Worm (Caenorhabditis elegans): ENCODE measurements around the gene ymel-1.

ymel-1 gene

ce11 chrIII:10396891-10397502 is 18.9 kb upstream of the ymel-1 start:
- TF ChIP-seq ces-1 (GFP tag; optimal IDR thresholded peaks at IDR 0.05) (no peak), ZK546.5 (tag; optimal IDR thresholded peaks at IDR 0.05) (no peak), ctbp-1 (GFP tag; IDR thresholded peaks at IDR 0.05) (0 out of 2 replicates have a peak, but pooled peaks have one; percentile 30), aha-1 (tag) (peak; percentile 75), mes-2 (tag; optimal IDR thresholded peaks at IDR 0.05; ENCODE audit: poor library complexity, severe bottlenecking) (no peak), madf-9 (GFP tag; conservative IDR thresholded peaks at IDR 0.05) (no peak), unc-62 (GFP tag; optimal IDR thresholded peaks at IDR 0.05 in 1 of 2) (peak in 1 of 2 experiments; percentile 91), unc-62 (tag; optimal IDR thresholded peaks at IDR 0.05) (no peak), lim-7 (GFP tag; IDR thresholded peaks at IDR 0.05) (no peak)

- TF ChIP-seq cey-2 (tag; optimal IDR thresholded peaks at IDR 0.05; ENCODE audit: borderline replicate concordance, insufficient read depth) = no peak
- TF ChIP-seq ceh-20 (GFP tag; IDR thresholded peaks at IDR 0.05) = no peak
- TF ChIP-seq nhr-111 (GFP tag; optimal IDR thresholded peaks at IDR 0.05) = no peak
- TF ChIP-seq unc-39 (tag; optimal IDR thresholded peaks at IDR 0.05) = no peak
- no peak for TF ChIP-seq nhr-77 (tag; optimal IDR thresholded peaks at IDR 0.05)
- TF ChIP-seq tra-1 (GFP tag; IDR thresholded peaks at IDR 0.05) = no peak
- no peak for TF ChIP-seq ces-1 (GFP tag; optimal IDR thresholded peaks at IDR 0.05)
- no peak for TF ChIP-seq F26F4.8 (GFP tag; conservative IDR thresholded peaks at IDR 0.05)
- TF ChIP-seq zfp-3 (GFP tag; conservative IDR thresholded peaks at IDR 0.05) = no peak
- no peak for TF ChIP-seq Y5F2A.4 (GFP tag; optimal IDR thresholded peaks at IDR 0.05)
- peak; percentile 82 for TF ChIP-seq aha-1 (tag)
- no peak for TF ChIP-seq mxl-2 (GFP tag; conservative IDR thresholded peaks at IDR 0.05)
- no peak for TF ChIP-seq attf-4 (tag; optimal IDR thresholded peaks at IDR 0.05)
- peak; percentile 20; the same call in 1 of the 2 replicates for TF ChIP-seq set-16 (GFP tag; IDR thresholded peaks at IDR 0.05)
- TF ChIP-seq sdz-12 (GFP tag; optimal IDR thresholded peaks at IDR 0.05) = no peak
- TF ChIP-seq Y105C5A.15 (GFP tag; IDR thresholded peaks at IDR 0.05) = no peak
- no peak for TF ChIP-seq php-3 (GFP tag; IDR thresholded peaks at IDR 0.05)
- TF ChIP-seq hlh-30 (tag; optimal IDR thresholded peaks at IDR 0.05; ENCODE audit: insufficient read depth) = peak; percentile 50
- TF ChIP-seq lin-1 (GFP tag; IDR thresholded peaks at IDR 0.05) = no peak
- TF ChIP-seq F44E2.7 (GFP tag; IDR thresholded peaks at IDR 0.05) = no peak
- TF ChIP-seq lin-39 (tag; optimal IDR thresholded peaks at IDR 0.05) = no peak
- TF ChIP-seq hmg-1.1 (GFP tag; IDR thresholded peaks at IDR 0.05) = peak; percentile 60; the same call in 1 of the 2 replicates
- no peak for TF ChIP-seq ZK546.5 (tag; optimal IDR thresholded peaks at IDR 0.05)
- no peak for TF ChIP-seq arid-1 (GFP tag; conservative IDR thresholded peaks at IDR 0.05)
- TF ChIP-seq tag-97 (GFP tag; IDR thresholded peaks at IDR 0.05) = no peak
- no peak for TF ChIP-seq lin-29 (GFP tag; IDR thresholded peaks at IDR 0.05)
- peak in 1 of 2 experiments; percentile 26 for TF ChIP-seq lsy-2 (tag; optimal IDR thresholded peaks at IDR 0.05)
- TF ChIP-seq dpl-1 (GFP tag; optimal IDR thresholded peaks at IDR 0.05) = no peak
- TF ChIP-seq zip-11 (GFP tag; IDR thresholded peaks at IDR 0.05) = no peak
- no peak for TF ChIP-seq T20F7.1 (GFP tag; optimal IDR thresholded peaks at IDR 0.05)
- TF ChIP-seq dmd-8 (GFP tag; IDR thresholded peaks at IDR 0.05) = no peak
- no peak for TF ChIP-seq ZK337.2 (GFP tag; IDR thresholded peaks at IDR 0.05)
- TF ChIP-seq nhr-237 (tag; optimal IDR thresholded peaks at IDR 0.05) = no peak
- no peak for TF ChIP-seq snpc-1.2 (GFP tag; IDR thresholded peaks at IDR 0.05)
- peak; percentile 8 for TF ChIP-seq rbr-2 (tag; optimal IDR thresholded peaks at IDR 0.05)
- TF ChIP-seq daf-8 (GFP tag; IDR thresholded peaks at IDR 0.05) = no peak
- no peak for TF ChIP-seq nhr-48 (tag; optimal IDR thresholded peaks at IDR 0.05)
- TF ChIP-seq vab-7 (GFP tag; IDR thresholded peaks at IDR 0.05) = 0 out of 2 replicates have a peak, but pooled peaks have one; percentile 39
- TF ChIP-seq mes-2 (tag; optimal IDR thresholded peaks at IDR 0.05; ENCODE audit: poor library complexity, severe bottlenecking) = peak; percentile 21
- no peak for TF ChIP-seq mxl-3 (GFP tag; optimal IDR thresholded peaks at IDR 0.05)
- no peak for TF ChIP-seq ztf-11 (tag; optimal IDR thresholded peaks at IDR 0.05)
- TF ChIP-seq madf-9 (GFP tag; conservative IDR thresholded peaks at IDR 0.05) = no peak
- TF ChIP-seq madf-5 (GFP tag; IDR thresholded peaks at IDR 0.05) = no peak
- TF ChIP-seq zfp-2 (tag; optimal IDR thresholded peaks at IDR 0.05) = no peak
Observed at ce11 chrIII:10398919-10399318, 17.0 kb upstream of the ymel-1 start.

Data from whole organism, L4 larva.